Worm (Caenorhabditis elegans) whole organism, L4 larva: ENCODE results near the gene F46F5.1.

Experiments
- F10B5.3 ChIP-seq: sonication (generic microtip); optimal IDR thresholded peaks from 2 replicates; lab custom pipeline; 2016; ENCODE audit warnings: mild to moderate bottlenecking, missing genetic modification characterization, missing compliant biosample characterization
- F26F4.8 ChIP-seq: fragments of 200-800 bp; sonication (Bioruptor generic); conservative IDR thresholded peaks from 2 replicates; pipeline ENCODE4 v1.3.6; 2022; ENCODE audit warnings: missing genetic modification characterization, missing compliant biosample characterization
- R02D3.7 ChIP-seq: fragments of 150-350 bp; sonication (generic microtip); optimal IDR thresholded peaks from 3 replicates; lab custom pipeline; 2014; ENCODE audit warnings: missing biosample characterization, missing genetic modification characterization
- aha-1 ChIP-seq: fragments of 150-350 bp; peaks from one replicate; lab custom pipeline; 2014; ENCODE audit warnings: missing biosample characterization, missing genetic modification characterization
- arid-1 ChIP-seq: fragments of 200-800 bp; sonication (Bioruptor generic); conservative IDR thresholded peaks from 2 replicates; pipeline ENCODE4 v1.3.6; 2022; ENCODE audit warnings: missing genetic modification reagents, missing genetic modification characterization, missing compliant biosample characterization
- ceh-28 ChIP-seq: fragments of 150-350 bp; optimal IDR thresholded peaks from 2 replicates; lab custom pipeline; 2014; ENCODE audit warnings: missing biosample characterization, missing genetic modification reagents, missing genetic modification characterization
- daf-16 ChIP-seq, 3 experiments: sonication (generic microtip); optimal IDR thresholded peaks; 2 replicates each; lab custom pipeline; 2016 to 2017; ENCODE audit warnings: missing genetic modification characterization in 3 of 3, missing genetic modification reagents in 3 of 3, mild to moderate bottlenecking in 2 of 3, missing compliant biosample characterization in 2 of 3, missing biosample characterization in 1 of 3, moderate library complexity in 1 of 3
- daf-8 ChIP-seq: fragments of 200-800 bp; sonication (Bioruptor generic); IDR thresholded peaks from 2 replicates; pipeline ENCODE4 v1.3.6; 2022; ENCODE audit warnings: missing genetic modification characterization, missing compliant biosample characterization
- dmd-6 ChIP-seq: fragments of 200-800 bp; sonication (Bioruptor generic); IDR thresholded peaks from 2 replicates; pipeline ENCODE4 v1.3.6; 2022; ENCODE audit warnings: missing genetic modification reagents, missing genetic modification characterization, missing compliant biosample characterization
- dmd-8 ChIP-seq: fragments of 200-800 bp; sonication (Bioruptor generic); IDR thresholded peaks from 2 replicates; pipeline ENCODE4 v1.3.6; 2022; ENCODE audit warnings: missing genetic modification characterization, missing compliant biosample characterization
- egl-27 ChIP-seq: sonication (generic microtip); optimal IDR thresholded peaks from 3 replicates; lab custom pipeline; 2017; ENCODE audit warnings: missing biosample characterization, missing genetic modification reagents, missing genetic modification characterization
- fkh-10 ChIP-seq: fragments of 150-350 bp; optimal IDR thresholded peaks from 2 replicates; lab custom pipeline; 2014; ENCODE audit warnings: missing biosample characterization, missing genetic modification reagents, missing genetic modification characterization
- lim-7 ChIP-seq: fragments of 200-800 bp; sonication (Bioruptor generic); IDR thresholded peaks from 2 replicates; pipeline ENCODE4 v1.3.6; 2022; ENCODE audit warnings: missing genetic modification characterization, missing compliant biosample characterization
- lin-13 ChIP-seq: fragments of 150-350 bp; optimal IDR thresholded peaks from 2 replicates; lab custom pipeline; 2014; ENCODE audit warnings: missing biosample characterization, missing genetic modification reagents, missing genetic modification characterization
- lin-38 ChIP-seq: fragments of 200-800 bp; sonication (Bioruptor generic); IDR thresholded peaks from 2 replicates; pipeline ENCODE4 v1.3.6; 2022; ENCODE audit warnings: missing genetic modification reagents, missing genetic modification characterization, missing compliant biosample characterization
- lir-3 ChIP-seq: sonication (generic microtip); optimal IDR thresholded peaks from 2 replicates; lab custom pipeline; 2016; ENCODE audit warnings: mild to moderate bottlenecking, missing genetic modification characterization, missing compliant biosample characterization
- lsy-2 ChIP-seq, 2 experiments: fragments of 150-350 bp in 1 of 2; sonication (generic microtip) in 1 of 2; optimal IDR thresholded peaks; 2 replicates each; lab custom pipeline; 2014 to 2017; ENCODE audit warnings: missing biosample characterization in 2 of 2, missing genetic modification characterization in 2 of 2
- madf-9 ChIP-seq: fragments of 200-800 bp; sonication (Bioruptor generic); conservative IDR thresholded peaks from 2 replicates; pipeline ENCODE4 v1.3.6; 2022; ENCODE audit warnings: missing genetic modification reagents, missing genetic modification characterization, missing compliant biosample characterization
- mdl-1 ChIP-seq, 2 experiments: fragments of 150-350 bp in 1 of 2; sonication (generic microtip) in 1 of 2; optimal IDR thresholded peaks; 2 replicates each; lab custom pipeline; 2014 to 2017; ENCODE audit warnings: missing biosample characterization in 2 of 2, missing genetic modification characterization in 2 of 2
- mes-2 ChIP-seq: sonication (generic microtip); optimal IDR thresholded peaks from 2 replicates; lab custom pipeline; 2016; ENCODE audit warnings: missing genotype, mild to moderate bottlenecking, missing genetic modification characterization, missing compliant biosample characterization; ENCODE audit not compliant: poor library complexity, severe bottlenecking
- nhr-10 ChIP-seq: fragments of 150-350 bp; optimal IDR thresholded peaks from 2 replicates; lab custom pipeline; 2014; ENCODE audit warnings: missing biosample characterization, missing genetic modification characterization
- nhr-111 ChIP-seq: fragments of 200-800 bp; sonication (Bioruptor generic); optimal IDR thresholded peaks from 2 replicates; lab custom pipeline; 2018; ENCODE audit warnings: mild to moderate bottlenecking, missing genetic modification characterization, missing compliant biosample characterization
- nhr-237 ChIP-seq: sonication (generic microtip); optimal IDR thresholded peaks from 2 replicates; lab custom pipeline; 2017; ENCODE audit warnings: missing biosample characterization, missing genetic modification characterization
- nhr-25 ChIP-seq: sonication (generic microtip); optimal IDR thresholded peaks from 2 replicates; lab custom pipeline; 2017; ENCODE audit warnings: missing genetic modification characterization, mild to moderate bottlenecking, missing compliant biosample characterization, antibody characterized with exemption, moderate library complexity, borderline replicate concordance; ENCODE audit not compliant: insufficient read depth
- nhr-28 ChIP-seq: fragments of 150-350 bp; optimal IDR thresholded peaks from 2 replicates; lab custom pipeline; 2014; ENCODE audit warnings: missing biosample characterization, missing genetic modification characterization
- nhr-6 ChIP-seq: fragments of 150-350 bp; optimal IDR thresholded peaks from 2 replicates; lab custom pipeline; 2014; ENCODE audit warnings: missing biosample characterization, missing genetic modification characterization
- nhr-77 ChIP-seq: fragments of 150-350 bp; optimal IDR thresholded peaks from 2 replicates; lab custom pipeline; 2014; ENCODE audit warnings: missing biosample characterization, missing genetic modification characterization
- pha-4 ChIP-seq, 2 experiments: fragments of 150-350 bp in 1 of 2; fragments of 200-800 bp in 1 of 2; sonication (Bioruptor generic) in 1 of 2; IDR thresholded peaks in 1 of 2; optimal IDR thresholded peaks in 1 of 2; 2 replicates each; pipeline versions ENCODE4 v1.3.6 to Lab custom; 2014 to 2022; ENCODE audit warnings: missing genetic modification characterization in 2 of 2, missing genetic modification reagents in 2 of 2, missing biosample characterization in 1 of 2, missing compliant biosample characterization in 1 of 2
- php-3 ChIP-seq: fragments of 200-800 bp; sonication (Bioruptor generic); IDR thresholded peaks from 2 replicates; pipeline ENCODE4 v1.3.6; 2022; ENCODE audit warnings: missing genetic modification reagents, missing genetic modification characterization, missing compliant biosample characterization
- pqm-1 ChIP-seq: sonication (generic microtip); optimal IDR thresholded peaks from 2 replicates; lab custom pipeline; 2017; ENCODE audit warnings: missing biosample characterization, missing genetic modification characterization
- rbr-2 ChIP-seq: sonication (generic microtip); optimal IDR thresholded peaks from 2 replicates; lab custom pipeline; 2016; ENCODE audit warnings: missing genotype, missing genetic modification characterization, missing compliant biosample characterization
- sdz-12 ChIP-seq: fragments of 200-800 bp; sonication (Bioruptor generic); optimal IDR thresholded peaks from 2 replicates; lab custom pipeline; 2018; ENCODE audit warnings: mild to moderate bottlenecking, missing genetic modification characterization, missing compliant biosample characterization
- set-16 ChIP-seq: fragments of 200-800 bp; sonication (Bioruptor generic); IDR thresholded peaks from 2 replicates; pipeline ENCODE4 v1.3.6; 2022; ENCODE audit warnings: missing genetic modification reagents, missing genetic modification characterization, missing compliant biosample characterization
- snpc-1.2 ChIP-seq: fragments of 200-800 bp; sonication (Bioruptor generic); IDR thresholded peaks from 2 replicates; pipeline ENCODE4 v1.3.6; 2022; ENCODE audit warnings: missing genetic modification reagents, missing genetic modification characterization, missing compliant biosample characterization
- snpc-4 ChIP-seq: fragments of 150-350 bp; optimal IDR thresholded peaks from 2 replicates; lab custom pipeline; 2014; ENCODE audit warnings: missing biosample characterization, missing genetic modification characterization
- unc-130 ChIP-seq: sonication (generic microtip); optimal IDR thresholded peaks from 2 replicates; lab custom pipeline; 2016; ENCODE audit warnings: missing genetic modification reagents, missing genetic modification characterization, missing compliant biosample characterization
- unc-62 ChIP-seq, 3 experiments: fragments of 150-350 bp in 1 of 3; sonication (generic microtip); optimal IDR thresholded peaks in 2 of 3; peaks in 1 of 3; 1 replicate in 1 of 3; 2 replicates in 2 of 3; lab custom pipeline; 2014 to 2017; ENCODE audit warnings: missing biosample characterization in 3 of 3, missing genetic modification characterization in 3 of 3, missing genetic modification reagents in 3 of 3, missing genotype in 1 of 3
- zag-1 ChIP-seq: fragments of 150-350 bp; optimal IDR thresholded peaks from 2 replicates; lab custom pipeline; 2014; ENCODE audit warnings: missing biosample characterization, missing genetic modification characterization
- zip-11 ChIP-seq: fragments of 200-800 bp; sonication (Bioruptor generic); IDR thresholded peaks from 2 replicates; pipeline ENCODE4 v1.3.6; 2022; ENCODE audit warnings: missing genetic modification characterization, missing compliant biosample characterization
- zip-2 ChIP-seq: fragments of 150-350 bp; optimal IDR thresholded peaks from 2 replicates; lab custom pipeline; 2014; ENCODE audit warnings: missing biosample characterization, missing genetic modification characterization
- ztf-11 ChIP-seq: fragments of 150-350 bp; optimal IDR thresholded peaks from 2 replicates; lab custom pipeline; 2014; ENCODE audit warnings: missing biosample characterization, missing genetic modification characterization

Gene F46F5.1

DNA sequence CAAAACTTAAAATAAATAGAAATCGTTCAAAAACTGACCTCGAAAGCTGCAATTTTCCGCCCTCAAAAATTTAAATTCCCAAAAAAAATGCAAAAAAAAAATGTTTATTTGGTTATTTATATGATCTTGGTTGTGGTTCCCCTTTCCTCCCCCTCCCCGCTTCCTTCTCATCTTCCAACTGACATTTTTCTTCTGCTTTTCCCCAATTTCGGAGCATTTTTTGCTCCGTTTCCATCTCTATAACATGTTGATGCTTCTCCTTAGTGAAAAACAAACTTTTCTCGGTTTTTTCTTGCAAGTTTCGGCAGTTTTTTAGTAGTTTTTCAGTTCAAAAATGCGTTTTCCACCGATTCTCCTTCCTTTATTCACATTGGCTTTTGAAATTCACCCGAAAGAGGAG is 16.7 kb downstream of the F46F5.1 start, which contains the start of gene Y39F10A.1:
Gene Y39F10A.1 (plus strand): TSS at position 301 of the 400 bp plus-strand sequence.
- TF ChIP-seq unc-62 (GFP tag; optimal IDR thresholded peaks at IDR 0.05 in 1 of 2; lab: Kevin White, UChicago) (peak in 1 of 2 experiments; percentile 46), unc-62 (tag; optimal IDR thresholded peaks at IDR 0.05; lab: Kevin White, UChicago) (no peak), ztf-11 (tag; lab: Kevin White, UChicago) (no peak)

DNA sequence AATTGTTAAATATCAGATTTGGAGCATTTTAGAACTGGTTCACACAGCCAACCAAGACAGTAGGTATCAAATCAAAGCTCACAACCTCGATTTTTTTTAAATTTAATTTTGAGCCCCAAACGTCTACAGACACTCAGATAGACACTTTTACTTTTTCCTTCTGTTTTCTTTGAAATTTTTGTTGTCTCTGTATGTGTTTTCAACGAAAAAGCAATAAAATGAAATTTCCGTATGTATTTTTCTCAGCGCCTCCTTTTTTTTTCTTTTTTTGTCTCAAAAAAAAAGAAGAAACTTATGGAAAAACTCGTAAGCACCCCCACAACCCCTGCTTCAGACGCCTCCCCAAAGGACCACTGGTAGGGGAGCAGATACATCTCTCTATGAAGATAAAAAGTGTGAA is 17.9 kb downstream of the F46F5.1 start:
- no peak for TF ChIP-seq unc-130 (GFP tag; lab: Kevin White, UChicago)
- TF ChIP-seq nhr-77 (tag; lab: Kevin White, UChicago) = no peak
- peak; percentile 81 for TF ChIP-seq fkh-10 (GFP tag; lab: Kevin White, UChicago)
- TF ChIP-seq lsy-2 (tag; optimal IDR thresholded peaks at IDR 0.05; lab: Kevin White, UChicago) = no peak

DNA sequence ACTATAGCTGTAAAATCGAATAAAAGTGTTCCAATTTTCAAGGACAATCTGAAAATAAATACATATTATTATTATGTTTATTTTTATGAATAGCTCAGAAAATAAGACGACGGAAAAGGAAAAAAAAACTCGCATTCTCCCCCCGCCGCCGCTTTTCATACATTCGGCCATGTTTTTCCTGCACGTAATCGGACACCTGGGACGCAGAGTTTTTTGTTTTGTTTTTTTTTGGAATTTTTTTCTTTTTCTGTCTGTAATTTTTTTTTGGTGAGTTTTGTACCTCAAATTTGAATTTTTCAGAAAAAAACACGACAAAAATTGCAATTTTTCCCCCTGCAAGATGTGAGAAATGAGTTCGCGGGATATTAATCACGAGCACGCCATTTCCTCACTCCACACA is 21.5 kb downstream of the F46F5.1 start, which contains the start of gene C08G5.6:
Gene C08G5.6 (plus strand): TSS at position 301 of the 400 bp plus-strand sequence.
- TF ChIP-seq snpc-4 (tag; lab: Kevin White, UChicago) (no peak), mes-2 (tag; lab: Kevin White, UChicago) (no peak), unc-62 (GFP tag; optimal IDR thresholded peaks at IDR 0.05 in 1 of 2; lab: Kevin White, UChicago) (no peak), unc-62 (tag; optimal IDR thresholded peaks at IDR 0.05; lab: Kevin White, UChicago) (no peak), daf-8 (no peak), egl-27 (tag; lab: Kevin White, UChicago) (no peak)

DNA sequence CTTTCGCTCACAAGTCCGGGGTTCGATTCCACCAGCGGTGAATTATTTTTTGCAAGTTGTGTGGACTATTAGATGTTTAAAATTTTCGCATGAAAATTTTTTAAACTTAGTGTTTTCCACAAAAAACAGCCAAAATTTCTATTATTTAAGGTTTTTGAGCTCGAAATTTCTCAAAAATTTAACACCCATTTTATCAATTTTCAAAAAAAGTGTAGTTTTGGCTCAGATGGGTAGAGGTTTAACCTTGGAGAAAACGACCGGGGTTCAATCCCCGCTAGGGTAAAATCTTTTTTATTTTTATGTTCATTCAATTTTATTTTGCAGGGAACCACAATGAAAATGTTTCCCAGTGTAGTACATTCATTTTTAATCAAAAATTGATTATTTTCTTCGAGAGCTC is 22.5 kb downstream of the F46F5.1 start:
- TF ChIP-seq aha-1 (peak; percentile 27), lin-38 (GFP tag; lab: Robert Waterston, UW) (peak; percentile 40), lin-13 (GFP tag; lab: Kevin White, UChicago) (peak; percentile 11), php-3 (GFP tag; lab: Robert Waterston, UW) (no peak)

DNA sequence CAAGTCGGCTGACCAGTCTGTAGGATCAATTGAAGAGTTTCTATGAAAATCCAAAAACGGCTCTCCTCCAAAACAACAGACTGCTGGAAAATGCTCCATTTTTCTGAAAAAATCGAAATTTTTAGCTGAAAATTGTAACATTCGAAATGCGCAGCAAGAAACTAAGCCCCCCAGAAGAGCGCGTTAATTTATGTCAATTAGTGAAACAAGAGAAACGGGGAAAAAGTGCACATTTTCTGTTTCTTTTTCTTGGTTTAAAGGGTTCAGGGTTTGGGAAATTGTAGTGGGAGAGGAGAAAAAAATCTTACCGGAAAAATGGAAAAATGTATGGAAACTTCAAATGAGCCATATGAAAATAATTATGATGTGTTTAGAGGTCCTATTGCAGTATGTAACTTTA is 26.5 kb downstream of the F46F5.1 start, which contains the start of gene C08G5.7:
Gene C08G5.7 (minus strand): TSS at position 101 of the 400 bp plus-strand sequence.
- TF ChIP-seq unc-62 (GFP tag; optimal IDR thresholded peaks at IDR 0.05 in 1 of 2; lab: Kevin White, UChicago) (no peak), unc-62 (tag; optimal IDR thresholded peaks at IDR 0.05; lab: Kevin White, UChicago) (no peak), ceh-28 (tag; lab: Kevin White, UChicago) (no peak), zip-2 (tag; lab: Kevin White, UChicago) (no peak), mes-2 (tag; lab: Kevin White, UChicago) (no peak), zip-11 (no peak), F26F4.8 (GFP tag; lab: Robert Waterston, UW) (no peak), zag-1 (tag; lab: Kevin White, UChicago) (no peak), madf-9 (no peak), set-16 (no peak), pha-4 (GFP tag; IDR thresholded peaks at IDR 0.05; lab: Robert Waterston, UW) (no peak), pha-4 (tag; optimal IDR thresholded peaks at IDR 0.05; lab: Kevin White, UChicago) (no peak), nhr-237 (tag; lab: Kevin White, UChicago) (no peak), lim-7 (no peak), snpc-1.2 (no peak)

DNA sequence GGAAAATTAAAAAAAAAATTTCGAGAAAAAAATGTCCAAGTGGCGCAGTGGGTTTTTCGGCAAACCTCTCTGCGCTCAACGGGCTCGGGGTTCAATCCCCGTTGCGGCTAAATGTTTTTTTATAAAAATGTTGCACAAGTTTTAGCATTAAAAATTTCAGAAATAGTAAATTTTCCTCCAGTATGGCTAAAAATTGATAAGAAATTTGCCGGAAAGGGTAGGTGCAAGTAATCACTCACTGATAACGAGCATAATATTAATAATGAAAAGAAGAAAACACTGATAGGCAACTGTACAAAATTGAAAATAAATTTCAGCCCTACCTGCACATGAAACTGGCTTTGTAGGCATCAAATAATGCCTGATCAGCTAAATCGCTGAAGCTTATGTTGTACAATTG is 27.3 kb downstream of the F46F5.1 start:
- TF ChIP-seq F10B5.3 (tag; lab: Kevin White, UChicago) = no peak
- no peak for TF ChIP-seq nhr-111 (GFP tag; lab: Kevin White, UChicago)
- no peak for TF ChIP-seq egl-27 (tag; lab: Kevin White, UChicago)
- TF ChIP-seq nhr-10 = no peak
- no peak for TF ChIP-seq nhr-25
- TF ChIP-seq daf-16 (GFP tag; optimal IDR thresholded peaks at IDR 0.05; lab: Kevin White, UChicago) = no peak
- no peak for TF ChIP-seq daf-16 (tag; optimal IDR thresholded peaks at IDR 0.05; lab: Kevin White, UChicago)
- TF ChIP-seq arid-1 (GFP tag; lab: Robert Waterston, UW) = no peak
- no peak for TF ChIP-seq mdl-1 (tag; optimal IDR thresholded peaks at IDR 0.05; lab: Kevin White, UChicago)
- TF ChIP-seq lir-3 (tag; lab: Kevin White, UChicago) = no peak
- TF ChIP-seq dmd-8 (GFP tag; lab: Robert Waterston, UW) = no peak
- TF ChIP-seq pqm-1 (tag; lab: Kevin White, UChicago) = peak; percentile 66
- TF ChIP-seq sdz-12 = no peak
- TF ChIP-seq rbr-2 = no peak
- TF ChIP-seq dmd-6 (GFP tag; lab: Robert Waterston, UW) = peak; percentile 28; the same call in 1 of the 2 replicates
- no peak for TF ChIP-seq nhr-6 (tag; lab: Kevin White, UChicago)
- TF ChIP-seq R02D3.7 = no peak
- TF ChIP-seq nhr-28 (tag; lab: Kevin White, UChicago) = peak; percentile 42
